Worm (Caenorhabditis elegans): ENCODE results near the gene F58G1.8.

Gene F58G1.8

ce11 chrII:12925551-12925950 lies at the start of gene F58G1.8:
F58G1.8 (minus strand) TSS chrII:12925651.
- TF ChIP-seq ZK546.5 (tag; optimal IDR thresholded peaks at IDR 0.05) = no peak
- TF ChIP-seq nhr-28 (tag; optimal IDR thresholded peaks at IDR 0.05) = no peak
- no peak for TF ChIP-seq nhr-12 (tag; optimal IDR thresholded peaks at IDR 0.05)
- TF ChIP-seq lin-39 (tag; optimal IDR thresholded peaks at IDR 0.05) = no peak
- no peak for TF ChIP-seq nhr-23 (tag; optimal IDR thresholded peaks at IDR 0.05)
- TF ChIP-seq fos-1 (tag; optimal IDR thresholded peaks at IDR 0.05) = no peak
- no peak for TF ChIP-seq nhr-43 (tag; optimal IDR thresholded peaks at IDR 0.05; ENCODE audit: poor library complexity, severe bottlenecking)
- TF ChIP-seq ceh-82 (tag; optimal IDR thresholded peaks at IDR 0.05) = no peak

ce11 chrII:12969622-12970021 lies 44.2 kb upstream of the F58G1.8 start, which contains the start of gene Y38F1A.4:
Y38F1A.4 (minus strand) TSS chrII:12969722.
- no peak for TF ChIP-seq eor-1 (tag; optimal IDR thresholded peaks at IDR 0.05)
- TF ChIP-seq egl-5 (tag; optimal IDR thresholded peaks at IDR 0.05) = no peak
- TF ChIP-seq fkh-2 (tag; optimal IDR thresholded peaks at IDR 0.05) = no peak
- no peak for TF ChIP-seq skn-1 (tag; optimal IDR thresholded peaks at IDR 0.05)
- TF ChIP-seq hmg-11 (tag; optimal IDR thresholded peaks at IDR 0.05) = no peak
- TF ChIP-seq daf-12 (tag; optimal IDR thresholded peaks at IDR 0.05) = no peak
- TF ChIP-seq lsy-12 (tag; optimal IDR thresholded peaks at IDR 0.05) = no peak
- TF ChIP-seq ceh-82 (tag; optimal IDR thresholded peaks at IDR 0.05) = no peak
- no peak for TF ChIP-seq nhr-12 (tag; optimal IDR thresholded peaks at IDR 0.05)
- no peak for TF ChIP-seq tbx-2 (tag; optimal IDR thresholded peaks at IDR 0.05)
- TF ChIP-seq jun-1 (tag; optimal IDR thresholded peaks at IDR 0.05) = no peak
- no peak for TF ChIP-seq elt-2 (tag; optimal IDR thresholded peaks at IDR 0.05)
- no peak for TF ChIP-seq nhr-11 (tag; optimal IDR thresholded peaks at IDR 0.05)
- no peak for TF ChIP-seq ztf-4 (tag; optimal IDR thresholded peaks at IDR 0.05)
- no peak for TF ChIP-seq snpc-4 (tag; optimal IDR thresholded peaks at IDR 0.05)

ce11 chrII:12968448-12968969 lies 43.1 kb upstream of the F58G1.8 start:
- TF ChIP-seq aly-2 (tag; optimal IDR thresholded peaks at IDR 0.05) (no peak), sea-2 (GFP tag; optimal IDR thresholded peaks at IDR 0.05) (no peak), ZK546.5 (tag; optimal IDR thresholded peaks at IDR 0.05) (no peak)

ce11 chrII:12966274-12966673 lies 40.8 kb upstream of the F58G1.8 start:
- no peak for TF ChIP-seq ama-1 (optimal IDR thresholded peaks at IDR 0.05)
- no peak for TF ChIP-seq lin-15B (tag; optimal IDR thresholded peaks at IDR 0.05)
- no peak for TF ChIP-seq nhr-28 (tag; optimal IDR thresholded peaks at IDR 0.05)
- TF ChIP-seq ZK546.5 (tag; optimal IDR thresholded peaks at IDR 0.05) = no peak
- no peak for TF ChIP-seq mml-1 (tag; optimal IDR thresholded peaks at IDR 0.05)
- TF ChIP-seq ztf-4 (tag; optimal IDR thresholded peaks at IDR 0.05) = no peak
- no peak for TF ChIP-seq ceh-82 (tag; optimal IDR thresholded peaks at IDR 0.05)
- no peak for TF ChIP-seq unc-39 (tag; optimal IDR thresholded peaks at IDR 0.05)
- no peak for TF ChIP-seq ztf-11 (tag; optimal IDR thresholded peaks at IDR 0.05)
- TF ChIP-seq nhr-25 (tag; optimal IDR thresholded peaks at IDR 0.05) = no peak
- TF ChIP-seq lsy-12 (tag; optimal IDR thresholded peaks at IDR 0.05) = no peak
- no peak for TF ChIP-seq nhr-11 (tag; optimal IDR thresholded peaks at IDR 0.05)
- no peak for TF ChIP-seq R02D3.7 (tag; optimal IDR thresholded peaks at IDR 0.05)

- no peak for TF ChIP-seq elt-1 (tag; optimal IDR thresholded peaks at IDR 0.05)
- peak; percentile 72 for TF ChIP-seq nhr-25 (tag; optimal IDR thresholded peaks at IDR 0.05)
- TF ChIP-seq nfya-1 (tag; optimal IDR thresholded peaks at IDR 0.05; ENCODE audit: insufficient read depth) = peak; percentile 16
- TF ChIP-seq ama-1 (optimal IDR thresholded peaks at IDR 0.05) = peak; percentile 52
These were observed 40.1 kb upstream of the F58G1.8 start for ce11 chrII:12965589-12965988.

ce11 chrII:12965538-12965588 lies 39.9 kb upstream of the F58G1.8 start, which contains the start of gene ptr-18:
ptr-18 (plus strand) TSS chrII:12965546.
- no peak for TF ChIP-seq snpc-4 (tag; optimal IDR thresholded peaks at IDR 0.05)
- TF ChIP-seq elt-1 (tag; optimal IDR thresholded peaks at IDR 0.05) = no peak
- TF ChIP-seq eor-1 (tag; optimal IDR thresholded peaks at IDR 0.05) = no peak
- no peak for TF ChIP-seq nhr-23 (tag; optimal IDR thresholded peaks at IDR 0.05)
- no peak for TF ChIP-seq ama-1 (optimal IDR thresholded peaks at IDR 0.05)
- TF ChIP-seq pha-4 (tag; optimal IDR thresholded peaks at IDR 0.05) = no peak
- no peak for TF ChIP-seq jun-1 (tag; optimal IDR thresholded peaks at IDR 0.05)
- TF ChIP-seq elt-3 (tag; optimal IDR thresholded peaks at IDR 0.05) = no peak
- no peak for TF ChIP-seq nhr-43 (tag; optimal IDR thresholded peaks at IDR 0.05; ENCODE audit: poor library complexity, severe bottlenecking)
- no peak for TF ChIP-seq mdl-1 (tag; optimal IDR thresholded peaks at IDR 0.05)
- no peak for TF ChIP-seq nhr-12 (tag; optimal IDR thresholded peaks at IDR 0.05)
- TF ChIP-seq nhr-28 (tag; optimal IDR thresholded peaks at IDR 0.05) = no peak
- TF ChIP-seq mml-1 (tag; optimal IDR thresholded peaks at IDR 0.05) = no peak
- no peak for TF ChIP-seq sea-2 (GFP tag; optimal IDR thresholded peaks at IDR 0.05)
- TF ChIP-seq nhr-25 (tag; optimal IDR thresholded peaks at IDR 0.05) = no peak
- TF ChIP-seq ceh-16 (tag; optimal IDR thresholded peaks at IDR 0.05) = no peak
